Fruit fly (Drosophila melanogaster): ENCODE data around the gene Npl4.

The Npl4 gene

dm6 chr3R:25623800-25624791 lies at the start of gene Npl4 (continued):
- TF ChIP-seq CG13296 (GFP tag; optimal IDR thresholded peaks at IDR 0.05) (no peak), CG30431 (GFP tag; optimal IDR thresholded peaks at IDR 0.05) (no peak), MTF-1 (GFP tag; optimal IDR thresholded peaks at IDR 0.05; ENCODE audit: borderline replicate concordance) (no peak), Doc3 (GFP tag; IDR thresholded peaks at IDR 0.05; ENCODE audit: partially characterized antibody) (peak; percentile 81), NFAT (GFP tag; IDR thresholded peaks at IDR 0.05) (no peak), ci (GFP tag; IDR thresholded peaks at IDR 0.05) (0 out of 3 replicates have a peak, but pooled peaks have one; percentile 5), Atf3 (GFP tag; optimal IDR thresholded peaks at IDR 0.05) (no peak), esg (GFP tag; conservative IDR thresholded peaks at IDR 0.05) (no peak), Hr39 (optimal IDR thresholded peaks at IDR 0.05) (no peak), abd-A (tag; optimal IDR thresholded peaks at IDR 0.05) (no peak), cato (GFP tag; optimal IDR thresholded peaks at IDR 0.05; ENCODE audit: borderline replicate concordance) (no peak), al (GFP tag; IDR thresholded peaks at IDR 0.05) (no peak), CG14965 (GFP tag; optimal IDR thresholded peaks at IDR 0.05; ENCODE audit: borderline replicate concordance) (no peak), aop (GFP tag; IDR thresholded peaks at IDR 0.05) (no peak), gcm2 (GFP tag; optimal IDR thresholded peaks at IDR 0.05) (no peak), sisA (GFP tag; IDR thresholded peaks at IDR 0.05) (no peak), h (optimal IDR thresholded peaks at IDR 0.05) (no peak), Lpt (GFP tag; optimal IDR thresholded peaks at IDR 0.05) (no peak), Dad (GFP tag; optimal IDR thresholded peaks at IDR 0.05) (no peak), ftz-f1 (GFP tag; optimal IDR thresholded peaks at IDR 0.05) (no peak), Dref (GFP tag; IDR thresholded peaks at IDR 0.05) (peak; percentile 99), CG10267 (tag; optimal IDR thresholded peaks at IDR 0.05) (peak; percentile 28), CG12155 (GFP tag; optimal IDR thresholded peaks at IDR 0.05) (no peak), lilli (GFP tag; optimal IDR thresholded peaks at IDR 0.05) (no peak), maf-S (GFP tag; optimal IDR thresholded peaks at IDR 0.05) (no peak), org-1 (GFP tag; optimal IDR thresholded peaks at IDR 0.05) (no peak), btn (GFP tag; optimal IDR thresholded peaks at IDR 0.05) (no peak), usp (GFP tag; optimal IDR thresholded peaks at IDR 0.05) (no peak), CG2199 (GFP tag; IDR thresholded peaks at IDR 0.05) (no peak), CG17359 (tag; optimal IDR thresholded peaks at IDR 0.05) (no peak), CG10979 (tag; optimal IDR thresholded peaks at IDR 0.05) (peak; percentile 47), HLH3B (GFP tag; IDR thresholded peaks at IDR 0.05) (peak; percentile 35; the same call in 1 of the 2 replicates), CG17912 (GFP tag; optimal IDR thresholded peaks at IDR 0.05) (no peak), ranshi (GFP tag; IDR thresholded peaks at IDR 0.05) (0 out of 2 replicates have a peak, but pooled peaks have one; percentile 31), seq (GFP tag; IDR thresholded peaks at IDR 0.05) (no peak), wdn (GFP tag; IDR thresholded peaks at IDR 0.05) (no peak), eyg (GFP tag; optimal IDR thresholded peaks at IDR 0.05) (no peak), CG34224 (GFP tag; IDR thresholded peaks at IDR 0.05; ENCODE audit: partially characterized antibody) (peak; percentile 97), CG5953 (GFP tag; IDR thresholded peaks at IDR 0.05) (0 out of 2 replicates have a peak, but pooled peaks have one; percentile 9), CG10431 (GFP tag; optimal IDR thresholded peaks at IDR 0.05) (no peak), Hr51 (GFP tag; optimal IDR thresholded peaks at IDR 0.05) (peak in 1 of 2 experiments; percentile 40), cg (GFP tag; optimal IDR thresholded peaks at IDR 0.05) (no peak), Bdp1 (GFP tag; optimal IDR thresholded peaks at IDR 0.05) (no peak), cas (GFP tag; IDR thresholded peaks at IDR 0.05) (no peak), NC2α (GFP tag; optimal IDR thresholded peaks at IDR 0.05) (no peak), kni (GFP tag; optimal IDR thresholded peaks at IDR 0.05) (no peak), Atf6 (GFP tag; IDR thresholded peaks at IDR 0.05) (no peak), PHDP (tag; optimal IDR thresholded peaks at IDR 0.05) (no peak), Jarid2 (GFP tag; optimal IDR thresholded peaks at IDR 0.05) (no peak), zf30C (GFP tag; optimal IDR thresholded peaks at IDR 0.05) (peak; percentile 48)
